Worm (Caenorhabditis elegans): Measurements from ENCODE around the gene col-19.

- no peak for TF ChIP-seq ama-1 (optimal IDR thresholded peaks at IDR 0.05)
- no peak for TF ChIP-seq hmg-4 (GFP tag; optimal IDR thresholded peaks at IDR 0.05)
- no peak for TF ChIP-seq tra-4 (tag; optimal IDR thresholded peaks at IDR 0.05)
- no peak for TF ChIP-seq flt-1 (GFP tag; IDR thresholded peaks at IDR 0.05)
- no peak for TF ChIP-seq ceh-36 (tag; optimal IDR thresholded peaks at IDR 0.05)
- no peak for TF ChIP-seq tbx-37 (GFP tag; conservative IDR thresholded peaks at IDR 0.05)
- TF ChIP-seq ets-7 (tag; optimal IDR thresholded peaks at IDR 0.05): no peak
These were observed 38.8 kb downstream of the col-19 start, which contains the start of gene aagr-4 for ce11 chrX:460351-460750.
